Worm (Caenorhabditis elegans): ENCODE measurements around the gene Y41C4A.9.

Gene Y41C4A.9

DNA sequence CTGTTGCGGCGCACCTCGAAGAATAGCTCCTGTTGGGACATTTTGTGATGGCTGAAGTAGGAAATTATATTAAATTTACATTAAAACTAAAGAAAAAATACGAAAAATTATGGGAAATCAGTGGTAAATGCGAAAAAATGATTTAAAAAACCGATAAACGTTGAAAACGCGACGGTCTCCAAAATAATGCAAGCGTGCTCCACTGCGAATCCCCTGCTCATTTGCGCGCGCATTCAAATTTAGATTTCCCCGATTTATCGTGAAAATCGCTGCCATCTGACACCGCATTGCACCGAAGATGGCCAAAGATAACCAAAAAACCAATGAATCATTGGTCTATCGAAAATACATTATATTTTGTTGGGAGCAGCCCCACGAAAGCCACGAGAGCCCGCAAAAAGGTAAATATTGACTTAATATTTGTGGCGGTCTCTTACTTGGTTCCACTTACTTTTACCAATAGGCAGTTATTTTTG is 993 bp upstream of the Y41C4A.9 start, which contains the start of the genes elb-1 and Y41C4A.11:
Gene elb-1 (minus strand): TSS at position 51 of the 476 bp plus-strand sequence.
Gene Y41C4A.11 (plus strand): TSS at position 461 of the 476 bp plus-strand sequence.
- TF ChIP-seq madf-2 (tag; optimal IDR thresholded peaks at IDR 0.05) (no peak), ceh-31 (tag; optimal IDR thresholded peaks at IDR 0.05) (peak; percentile 48), ceh-18 (tag; optimal IDR thresholded peaks at IDR 0.05) (peak; percentile 27), tbx-2 (tag; optimal IDR thresholded peaks at IDR 0.05) (peak; percentile 15), che-1 (tag; optimal IDR thresholded peaks at IDR 0.05) (no peak), ceh-19 (GFP tag; optimal IDR thresholded peaks at IDR 0.05) (no peak), nfya-1 (tag; optimal IDR thresholded peaks at IDR 0.05) (peak; percentile 55), pax-1 (tag; optimal IDR thresholded peaks at IDR 0.05) (no peak), sox-4 (tag; optimal IDR thresholded peaks at IDR 0.05) (no peak), ceh-6 (GFP tag; optimal IDR thresholded peaks at IDR 0.05) (no peak), ref-2 (tag; optimal IDR thresholded peaks at IDR 0.05) (peak; percentile 4), C08G9.2 (tag; optimal IDR thresholded peaks at IDR 0.05) (peak; percentile 6)

DNA sequence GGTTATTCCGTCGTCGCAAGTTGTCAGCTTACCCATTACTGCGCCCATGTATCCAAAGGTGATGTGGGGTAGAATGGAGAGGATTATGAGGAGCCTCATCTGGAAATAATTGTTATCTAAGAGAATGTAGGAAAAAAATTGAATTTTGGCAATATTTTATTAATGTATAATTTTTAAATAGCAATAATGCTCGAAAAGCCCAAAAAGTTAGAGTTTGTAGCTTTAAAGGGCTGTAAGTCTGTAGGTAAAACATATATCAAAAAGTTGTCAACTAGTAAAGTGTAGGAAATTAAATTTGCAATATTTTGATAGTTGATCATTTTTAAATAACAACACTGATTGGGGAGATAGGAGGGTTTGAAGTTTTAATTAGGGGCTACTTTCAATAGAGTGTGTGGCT is 9.7 kb downstream of the Y41C4A.9 start, which contains the start of gene Y41C4A.8:
Gene Y41C4A.8 (minus strand): TSS at position 101 of the 400 bp plus-strand sequence.
- no peak for TF ChIP-seq ceh-22 (tag; optimal IDR thresholded peaks at IDR 0.05)
- TF ChIP-seq hlh-15 (tag; optimal IDR thresholded peaks at IDR 0.05), result no peak
- no peak for TF ChIP-seq sox-2 (GFP tag; IDR thresholded peaks at IDR 0.05)
- TF ChIP-seq odd-2 (tag; optimal IDR thresholded peaks at IDR 0.05), result no peak
- TF ChIP-seq ceh-14 (tag; optimal IDR thresholded peaks at IDR 0.05), result no peak
- no peak for TF ChIP-seq hlh-30 (tag; optimal IDR thresholded peaks at IDR 0.05; ENCODE audit: insufficient read depth)
- TF ChIP-seq sox-4 (tag; optimal IDR thresholded peaks at IDR 0.05), result no peak
- no peak for TF ChIP-seq ets-4 (tag; optimal IDR thresholded peaks at IDR 0.05)
- no peak for TF ChIP-seq gmeb-2 (tag; optimal IDR thresholded peaks at IDR 0.05)
- no peak for TF ChIP-seq fkh-10 (GFP tag; optimal IDR thresholded peaks at IDR 0.05)
- no peak for TF ChIP-seq F13H6.1 (tag; optimal IDR thresholded peaks at IDR 0.05)
- TF ChIP-seq K02D7.2 (tag; optimal IDR thresholded peaks at IDR 0.05), result no peak
- no peak for TF ChIP-seq hlh-13 (GFP tag; optimal IDR thresholded peaks at IDR 0.05)
- TF ChIP-seq ceh-9 (tag; optimal IDR thresholded peaks at IDR 0.05), result no peak
- no peak for TF ChIP-seq ahr-1 (tag; optimal IDR thresholded peaks at IDR 0.05)
- no peak for TF ChIP-seq ceh-19 (GFP tag; optimal IDR thresholded peaks at IDR 0.05)
- no peak for TF ChIP-seq T23F11.4 (GFP tag; optimal IDR thresholded peaks at IDR 0.05)
- TF ChIP-seq ttx-3 (tag; optimal IDR thresholded peaks at IDR 0.05), result no peak
- TF ChIP-seq pros-1 (tag; optimal IDR thresholded peaks at IDR 0.05), result no peak
- TF ChIP-seq ztf-16 (tag; optimal IDR thresholded peaks at IDR 0.05), result no peak

DNA sequence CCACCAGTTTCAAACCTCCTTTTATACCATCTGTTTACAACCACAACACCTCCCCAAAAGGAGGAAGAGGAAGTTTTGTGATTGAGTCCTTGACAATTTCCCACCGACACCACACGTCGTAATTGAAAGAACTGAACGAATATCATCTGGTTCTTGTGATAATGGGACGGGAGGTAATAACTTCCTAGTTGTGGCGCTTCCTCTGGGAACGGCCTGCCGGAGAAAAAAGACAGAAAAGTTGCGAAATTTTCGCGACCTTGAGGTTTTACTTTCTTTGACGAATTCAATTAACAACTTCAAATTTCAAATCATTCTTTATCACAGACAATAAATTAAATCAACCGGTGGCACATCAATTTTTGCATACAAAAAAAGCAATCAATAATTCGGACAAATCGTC is 11.8 kb downstream of the Y41C4A.9 start, which contains the start of gene col-96:
Gene col-96 (minus strand): TSS at position 101 of the 400 bp plus-strand sequence.
- TF ChIP-seq ttx-3 (tag; optimal IDR thresholded peaks at IDR 0.05) (no peak), Y22D7AL.16 (tag; optimal IDR thresholded peaks at IDR 0.05) (no peak), pha-2 (tag; optimal IDR thresholded peaks at IDR 0.05) (no peak), sox-2 (GFP tag; IDR thresholded peaks at IDR 0.05) (no peak), elt-4 (tag; optimal IDR thresholded peaks at IDR 0.05) (no peak), pqm-1 (tag; optimal IDR thresholded peaks at IDR 0.05) (no peak), fkh-10 (GFP tag; optimal IDR thresholded peaks at IDR 0.05) (no peak), pros-1 (tag; optimal IDR thresholded peaks at IDR 0.05) (no peak), ztf-16 (tag; optimal IDR thresholded peaks at IDR 0.05) (no peak), T23F11.4 (GFP tag; optimal IDR thresholded peaks at IDR 0.05) (no peak), ceh-31 (tag; optimal IDR thresholded peaks at IDR 0.05) (no peak), ceh-24 (tag; optimal IDR thresholded peaks at IDR 0.05) (no peak), npax-4 (tag; optimal IDR thresholded peaks at IDR 0.05) (no peak)

DNA sequence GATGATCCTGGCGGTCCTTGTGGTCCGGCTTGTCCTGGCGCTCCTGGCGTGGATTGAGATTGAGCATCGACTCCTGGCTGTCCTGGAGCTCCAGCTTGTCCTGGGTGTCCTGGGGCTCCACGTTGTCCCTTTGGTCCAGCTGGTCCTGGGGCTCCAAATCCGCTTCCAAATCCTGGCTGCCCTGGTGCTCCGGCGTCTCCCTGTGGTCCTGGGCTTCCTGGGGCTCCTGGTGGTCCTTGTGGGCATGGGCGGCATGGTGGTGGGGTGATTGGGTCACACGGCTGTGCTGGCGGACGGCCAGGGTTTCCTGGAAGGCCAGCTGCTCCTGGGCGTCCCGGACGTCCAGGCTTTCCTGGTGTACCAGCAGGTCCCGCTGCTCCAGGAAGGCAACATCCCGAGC is 12.5 kb downstream of the Y41C4A.9 start:
- TF ChIP-seq sox-4 (tag; optimal IDR thresholded peaks at IDR 0.05), result no peak
- TF ChIP-seq hlh-6 (tag; optimal IDR thresholded peaks at IDR 0.05), result peak; percentile 8
- peak; percentile 21 for TF ChIP-seq mec-3 (tag; optimal IDR thresholded peaks at IDR 0.05; ENCODE audit: borderline replicate concordance)
- TF ChIP-seq ceh-24 (tag; optimal IDR thresholded peaks at IDR 0.05), result no peak
- TF ChIP-seq sdc-2 (tag; optimal IDR thresholded peaks at IDR 0.05), result no peak
- peak; percentile 6 for TF ChIP-seq ceh-31 (tag; optimal IDR thresholded peaks at IDR 0.05)
- TF ChIP-seq dmd-4 (tag; optimal IDR thresholded peaks at IDR 0.05; ENCODE audit: borderline replicate concordance), result no peak
- no peak for TF ChIP-seq hlh-30 (tag; optimal IDR thresholded peaks at IDR 0.05; ENCODE audit: insufficient read depth)

Data from whole organism, late embryonic.